Fruit fly (Drosophila melanogaster): ENCODE measurements around the gene corto.

The corto gene

dm6 chr3R:5055424-5055981, 31.4 kb downstream of the corto start:
- TF ChIP-seq CG4496 (GFP tag; IDR thresholded peaks at IDR 0.05) (0 out of 3 replicates have a peak, but pooled peaks have one; percentile 27), D1 (tag; optimal IDR thresholded peaks at IDR 0.05) (peak; percentile 10), CG8301 (tag; optimal IDR thresholded peaks at IDR 0.05) (no peak), EcR (GFP tag; optimal IDR thresholded peaks at IDR 0.05) (no peak)

- no peak for TF ChIP-seq D1 (tag; optimal IDR thresholded peaks at IDR 0.05)
- no peak for TF ChIP-seq CG17806 (tag; optimal IDR thresholded peaks at IDR 0.05)
- no peak for TF ChIP-seq Ets98B (GFP tag; IDR thresholded peaks at IDR 0.05)
- TF ChIP-seq CG4496 (GFP tag; IDR thresholded peaks at IDR 0.05) = no peak
- TF ChIP-seq CG12605 (GFP tag; IDR thresholded peaks at IDR 0.05) = no peak
- TF ChIP-seq CG32121 (GFP tag; IDR thresholded peaks at IDR 0.05) = peak; percentile 38; the same call in 1 of the 2 replicates
These were observed 32.1 kb downstream of the corto start for dm6 chr3R:5054747-5055146.

DNA sequence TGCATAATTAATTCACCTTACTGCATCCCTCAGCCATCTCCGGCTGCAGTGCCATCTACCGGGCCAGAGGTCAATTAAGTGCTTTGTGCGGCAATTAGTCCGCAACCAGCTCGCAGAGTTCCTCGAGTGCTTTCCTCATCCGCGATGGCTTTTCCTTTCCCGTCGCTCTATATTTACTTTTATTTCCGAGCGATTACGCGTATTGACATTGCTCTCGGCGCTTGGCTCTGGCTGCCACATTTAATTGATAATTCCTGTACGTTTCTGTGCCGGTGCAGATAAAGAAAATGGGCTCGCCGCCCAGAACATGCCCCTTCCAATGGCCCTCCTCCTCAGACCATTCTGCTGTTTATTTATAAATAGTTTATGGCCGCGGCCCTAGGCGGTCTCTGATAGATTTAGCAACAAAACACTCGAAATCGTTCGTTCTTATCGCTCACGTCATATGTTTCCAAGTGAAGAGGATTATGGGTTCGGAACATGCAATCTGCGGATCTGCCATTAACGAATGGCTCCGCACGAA, 33.2 kb downstream of the corto start:
- TF ChIP-seq CG8301 (tag; optimal IDR thresholded peaks at IDR 0.05) (no peak), Pif1A (GFP tag; optimal IDR thresholded peaks at IDR 0.05) (peak; percentile 60), CG4496 (GFP tag; IDR thresholded peaks at IDR 0.05) (no peak; the same call in 2 of the 3 replicates), Snoo (tag; optimal IDR thresholded peaks at IDR 0.05) (no peak), fd96Ca (GFP tag; IDR thresholded peaks at IDR 0.05) (0 out of 3 replicates have a peak, but pooled peaks have one; percentile 49), CG9948 (tag; optimal IDR thresholded peaks at IDR 0.05) (no peak), CG10348 (GFP tag; IDR thresholded peaks at IDR 0.05) (no peak), CG32121 (GFP tag; IDR thresholded peaks at IDR 0.05) (peak; percentile 55; the same call in 1 of the 2 replicates), CG12605 (GFP tag; IDR thresholded peaks at IDR 0.05) (no peak), gl (tag; optimal IDR thresholded peaks at IDR 0.05) (peak; percentile 56), Pif1B (GFP tag; optimal IDR thresholded peaks at IDR 0.05) (peak; percentile 55), Ets98B (GFP tag; IDR thresholded peaks at IDR 0.05) (peak; percentile 56), rn (GFP tag; IDR thresholded peaks at IDR 0.05) (no peak), CG13204 (GFP tag; optimal IDR thresholded peaks at IDR 0.05) (no peak), CG34367 (tag; optimal IDR thresholded peaks at IDR 0.05) (no peak), CG14655 (GFP tag; optimal IDR thresholded peaks at IDR 0.05) (peak; percentile 35), CG17806 (tag; optimal IDR thresholded peaks at IDR 0.05) (no peak), D1 (tag; optimal IDR thresholded peaks at IDR 0.05) (no peak), EcR (GFP tag; optimal IDR thresholded peaks at IDR 0.05) (peak; percentile 20), CG15710 (tag; optimal IDR thresholded peaks at IDR 0.05) (no peak), CG8159 (tag; optimal IDR thresholded peaks at IDR 0.05) (no peak)

DNA sequence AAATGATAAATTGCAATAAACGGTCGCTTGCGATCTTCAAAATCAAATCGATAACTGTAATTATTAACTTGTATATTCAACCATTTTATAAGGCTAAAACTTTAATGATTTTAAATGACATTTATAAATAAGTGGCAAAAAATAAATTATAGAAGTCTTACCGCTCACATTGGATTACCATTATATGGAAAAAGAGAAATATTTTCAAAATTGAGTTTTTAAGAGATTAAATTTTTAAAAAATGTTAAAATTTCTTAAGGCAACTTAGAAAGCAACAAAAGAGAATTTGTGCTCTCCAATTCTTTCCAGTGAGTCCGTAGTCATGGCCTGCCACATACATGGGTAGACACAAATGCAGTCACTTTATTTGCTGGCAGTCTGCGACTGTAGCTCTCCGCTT, 34.0 kb downstream of the corto start:
- TF ChIP-seq EcR (GFP tag; optimal IDR thresholded peaks at IDR 0.05) (no peak), CG34367 (tag; optimal IDR thresholded peaks at IDR 0.05) (peak; percentile 50), D1 (tag; optimal IDR thresholded peaks at IDR 0.05) (no peak), CG12605 (GFP tag; IDR thresholded peaks at IDR 0.05) (no peak), CG8159 (tag; optimal IDR thresholded peaks at IDR 0.05) (peak; percentile 83), CG14655 (GFP tag; optimal IDR thresholded peaks at IDR 0.05) (peak; percentile 47), CG17806 (tag; optimal IDR thresholded peaks at IDR 0.05) (peak; percentile 71), CG15710 (tag; optimal IDR thresholded peaks at IDR 0.05) (peak; percentile 74), CG9948 (tag; optimal IDR thresholded peaks at IDR 0.05) (peak; percentile 79), CG8301 (tag; optimal IDR thresholded peaks at IDR 0.05) (peak; percentile 46)

DNA sequence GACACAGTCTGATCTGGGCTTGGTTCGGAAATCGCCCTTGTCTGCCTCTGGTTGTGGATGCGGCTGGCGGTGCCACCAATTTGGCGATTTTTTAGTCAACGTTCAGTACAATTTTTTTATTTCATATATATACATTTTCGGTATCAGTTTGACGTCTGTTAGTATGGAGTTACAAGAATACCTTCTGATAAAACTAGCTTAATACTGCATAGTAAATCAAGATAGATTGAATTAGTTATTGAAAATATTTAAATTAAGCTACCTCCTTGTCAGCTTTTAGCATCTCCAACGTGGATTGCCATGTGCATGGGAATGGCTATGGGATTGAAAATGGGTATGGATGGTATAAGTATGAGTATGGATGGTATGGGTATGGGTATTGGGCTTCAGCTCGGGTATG, 41.8 kb downstream of the corto start:
- TF ChIP-seq CG34367 (tag; optimal IDR thresholded peaks at IDR 0.05) (no peak), CG14655 (GFP tag; optimal IDR thresholded peaks at IDR 0.05) (no peak), CG4496 (GFP tag; IDR thresholded peaks at IDR 0.05) (no peak), Pif1B (GFP tag; optimal IDR thresholded peaks at IDR 0.05) (no peak), Ets98B (GFP tag; IDR thresholded peaks at IDR 0.05) (no peak), gl (tag; optimal IDR thresholded peaks at IDR 0.05) (no peak), CG10348 (GFP tag; IDR thresholded peaks at IDR 0.05) (no peak), CG8301 (tag; optimal IDR thresholded peaks at IDR 0.05) (no peak), rn (GFP tag; IDR thresholded peaks at IDR 0.05) (no peak), EcR (GFP tag; optimal IDR thresholded peaks at IDR 0.05) (no peak), CG13204 (GFP tag; optimal IDR thresholded peaks at IDR 0.05) (no peak), Pif1A (GFP tag; optimal IDR thresholded peaks at IDR 0.05) (no peak), Snoo (tag; optimal IDR thresholded peaks at IDR 0.05) (no peak), D1 (tag; optimal IDR thresholded peaks at IDR 0.05) (no peak), CG12605 (GFP tag; IDR thresholded peaks at IDR 0.05) (no peak), CG8159 (tag; optimal IDR thresholded peaks at IDR 0.05) (peak; percentile 58), CG32121 (GFP tag; IDR thresholded peaks at IDR 0.05) (no peak), CG17806 (tag; optimal IDR thresholded peaks at IDR 0.05) (peak; percentile 18), CG15710 (tag; optimal IDR thresholded peaks at IDR 0.05) (peak; percentile 46), fd96Ca (GFP tag; IDR thresholded peaks at IDR 0.05) (no peak), CG9948 (tag; optimal IDR thresholded peaks at IDR 0.05) (peak; percentile 22)

- TF ChIP-seq D1 (tag; optimal IDR thresholded peaks at IDR 0.05) (no peak), rn (GFP tag; IDR thresholded peaks at IDR 0.05) (no peak), Pif1A (GFP tag; optimal IDR thresholded peaks at IDR 0.05) (no peak), CG32121 (GFP tag; IDR thresholded peaks at IDR 0.05) (no peak), gl (tag; optimal IDR thresholded peaks at IDR 0.05) (no peak)
These were observed 42.9 kb downstream of the corto start for dm6 chr3R:5043966-5044365.
